Worm (Caenorhabditis elegans) whole organism, early embryonic: ENCODE results near the gene T04C12.8.

ENCODE experiments used
- B0310.2 ChIP-seq: sonication (generic microtip); optimal IDR thresholded peaks from 2 replicates; lab custom pipeline; 2016; ENCODE audit warnings: mild to moderate bottlenecking, missing genetic modification characterization, missing compliant biosample characterization
- F13C5.2 ChIP-seq: sonication (generic microtip); optimal IDR thresholded peaks from 2 replicates; lab custom pipeline; 2017; ENCODE audit warnings: mild to moderate bottlenecking, missing genetic modification characterization, inconsistent platforms, missing compliant biosample characterization
- aly-1 ChIP-seq: sonication (generic microtip); optimal IDR thresholded peaks from 2 replicates; lab custom pipeline; 2016; ENCODE audit warnings: missing genetic modification characterization, missing compliant biosample characterization
- ama-1 ChIP-seq: fragments of 150-350 bp; optimal IDR thresholded peaks from 2 replicates; lab custom pipeline; 2014
- ceh-36 ChIP-seq: sonication (generic microtip); optimal IDR thresholded peaks from 2 replicates; lab custom pipeline; 2016; ENCODE audit warnings: missing genetic modification characterization, inconsistent platforms, missing compliant biosample characterization
- ets-7 ChIP-seq: sonication (generic microtip); optimal IDR thresholded peaks from 2 replicates; lab custom pipeline; 2016; ENCODE audit warnings: missing genotype, missing genetic modification characterization, missing compliant biosample characterization
- flt-1 ChIP-seq: fragments of 200-800 bp; sonication (Bioruptor generic); IDR thresholded peaks from 2 replicates; pipeline ENCODE4 v1.3.6; 2022; ENCODE audit warnings: missing genetic modification characterization, missing compliant biosample characterization
- hmbx-1 ChIP-seq: sonication (generic microtip); optimal IDR thresholded peaks from 2 replicates; lab custom pipeline; 2016; ENCODE audit warnings: mild to moderate bottlenecking, missing genetic modification characterization, missing compliant biosample characterization
- hnd-1 ChIP-seq: sonication (generic microtip); optimal IDR thresholded peaks from 2 replicates; lab custom pipeline; 2016; ENCODE audit warnings: missing genetic modification characterization, missing compliant biosample characterization
- pes-1 ChIP-seq: fragments of 200-800 bp; sonication (Bioruptor generic); IDR thresholded peaks from 2 replicates; pipeline ENCODE4 v1.3.6; 2022; ENCODE audit warnings: missing genetic modification reagents, missing genetic modification characterization, missing compliant biosample characterization
- scrt-1 ChIP-seq: fragments of 200-800 bp; sonication (Bioruptor generic); IDR thresholded peaks from 2 replicates; pipeline ENCODE4 v1.3.6; 2022; ENCODE audit warnings: missing genetic modification characterization, missing compliant biosample characterization
- tbx-11 ChIP-seq: fragments of 200-800 bp; sonication (Bioruptor generic); IDR thresholded peaks from 2 replicates; pipeline ENCODE4 v1.3.6; 2022; ENCODE audit warnings: missing genetic modification characterization, missing compliant biosample characterization
- tbx-37 ChIP-seq: fragments of 200-800 bp; sonication (Bioruptor generic); conservative IDR thresholded peaks from 2 replicates; pipeline ENCODE4 v1.3.6; 2022; ENCODE audit warnings: missing genetic modification reagents, missing genetic modification characterization, missing compliant biosample characterization
- tra-4 ChIP-seq: sonication (generic microtip); optimal IDR thresholded peaks from 2 replicates; lab custom pipeline; 2017; ENCODE audit warnings: missing genetic modification characterization, missing compliant biosample characterization

DNA sequence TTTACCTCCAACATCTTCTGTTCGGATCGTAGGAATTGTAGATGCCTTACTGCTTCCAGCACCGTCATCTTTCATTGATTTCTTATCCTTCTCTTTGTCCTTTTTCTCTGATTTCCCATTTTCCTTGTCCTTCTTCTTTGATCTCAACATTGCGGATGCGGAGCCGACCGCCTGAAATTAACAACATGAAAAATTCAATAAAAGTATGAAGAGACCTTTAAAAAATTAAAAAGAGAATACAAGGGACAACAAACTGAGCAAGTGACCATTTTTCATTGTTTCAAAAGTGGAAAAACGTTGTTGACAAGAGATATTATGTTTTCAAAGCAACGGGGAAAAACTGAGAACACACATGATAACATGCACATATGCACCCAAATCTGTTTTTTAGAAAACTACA, 38.5 kb downstream of the T04C12.8 start:
- TF ChIP-seq hnd-1 (tag; lab: Kevin White, UChicago) = no peak
- TF ChIP-seq hmbx-1 (tag; lab: Kevin White, UChicago) = no peak
- TF ChIP-seq ama-1 = no peak
- TF ChIP-seq B0310.2 = no peak
- TF ChIP-seq aly-1 (tag; lab: Kevin White, UChicago) = no peak
- TF ChIP-seq tra-4 (tag; lab: Kevin White, UChicago) = no peak
- no peak for TF ChIP-seq tbx-37 (GFP tag; lab: Robert Waterston, UW)
- TF ChIP-seq ets-7 (tag; lab: Kevin White, UChicago) = no peak
- no peak for TF ChIP-seq F13C5.2 (tag; lab: Kevin White, UChicago)
- no peak for TF ChIP-seq scrt-1 (GFP tag; lab: Robert Waterston, UW)
- TF ChIP-seq flt-1 = no peak
- TF ChIP-seq tbx-11 (GFP tag; lab: Robert Waterston, UW) = no peak
- TF ChIP-seq pes-1 (GFP tag; lab: Robert Waterston, UW) = no peak
- no peak for TF ChIP-seq ceh-36
